Worm (Caenorhabditis elegans) whole organism, mixed stage, embryonic: Measurements from ENCODE around the gene ttbk-6.
"Not testable (repeated sequence)": the region's sequence is repeated elsewhere in the genome, so short reads cannot be mapped to it uniquely, and the experiment has no call there.

ENCODE experiments used
- M03D4.4 ChIP-seq: sonication (generic microtip); optimal IDR thresholded peaks from 2 replicates; lab custom pipeline; 2017; ENCODE audit warnings: mild to moderate bottlenecking, missing genetic modification characterization, missing compliant biosample characterization
- bed-3 ChIP-seq: fragments of 200-800 bp; sonication (Bioruptor generic); optimal IDR thresholded peaks from 3 replicates; lab custom pipeline; 2018; ENCODE audit warnings: mild to moderate bottlenecking, missing genetic modification characterization, moderate library complexity, missing compliant biosample characterization
- ceh-39 ChIP-seq: fragments of 150-350 bp; optimal IDR thresholded peaks from 2 replicates; lab custom pipeline; 2014; ENCODE audit warnings: missing biosample characterization, missing genetic modification characterization
- ceh-43 ChIP-seq: fragments of 200-800 bp; sonication (Bioruptor generic); optimal IDR thresholded peaks from 2 replicates; lab custom pipeline; 2018; ENCODE audit warnings: mild to moderate bottlenecking, missing genetic modification characterization, moderate library complexity, missing compliant biosample characterization
- ceh-83 ChIP-seq: fragments of 200-800 bp; sonication (Bioruptor generic); optimal IDR thresholded peaks from 2 replicates; lab custom pipeline; 2018; ENCODE audit warnings: mild to moderate bottlenecking, missing genetic modification characterization, missing compliant biosample characterization
- ces-1 ChIP-seq: fragments of 150-350 bp; optimal IDR thresholded peaks from 2 replicates; lab custom pipeline; 2014; ENCODE audit warnings: missing biosample characterization, missing genetic modification reagents, missing genetic modification characterization
- drap-1 ChIP-seq: fragments of 200-800 bp; sonication (Bioruptor generic); optimal IDR thresholded peaks from 3 replicates; lab custom pipeline; 2018; ENCODE audit warnings: mild to moderate bottlenecking, missing genetic modification characterization, missing compliant biosample characterization
- elt-1 ChIP-seq: sonication (generic microtip); optimal IDR thresholded peaks from 2 replicates; lab custom pipeline; 2017; ENCODE audit warnings: missing genetic modification characterization, mild to moderate bottlenecking, missing compliant biosample characterization, antibody characterized with exemption, moderate library complexity, borderline replicate concordance; ENCODE audit not compliant: insufficient read depth
- elt-3 ChIP-seq: fragments of 150-350 bp; optimal IDR thresholded peaks from 2 replicates; lab custom pipeline; 2014; ENCODE audit warnings: missing biosample characterization, missing genetic modification characterization
- flh-1 ChIP-seq: fragments of 200-800 bp; sonication (Bioruptor generic); optimal IDR thresholded peaks from 2 replicates; lab custom pipeline; 2018; ENCODE audit warnings: mild to moderate bottlenecking, missing genetic modification characterization, moderate library complexity, missing compliant biosample characterization
- ham-2 ChIP-seq: fragments of 200-800 bp; sonication (Bioruptor generic); optimal IDR thresholded peaks from 2 replicates; lab custom pipeline; 2018; ENCODE audit warnings: mild to moderate bottlenecking, missing genetic modification characterization, missing compliant biosample characterization
- hlh-1 ChIP-seq: fragments of 150-350 bp; optimal IDR thresholded peaks from 2 replicates; lab custom pipeline; 2014; ENCODE audit warnings: missing biosample characterization, missing genetic modification reagents, missing genetic modification characterization
- lin-13 ChIP-seq: fragments of 150-350 bp; optimal IDR thresholded peaks from 2 replicates; lab custom pipeline; 2014; ENCODE audit warnings: missing biosample characterization, missing genetic modification characterization
- lin-32 ChIP-seq: fragments of 200-800 bp; sonication (Bioruptor generic); optimal IDR thresholded peaks from 2 replicates; lab custom pipeline; 2018; ENCODE audit warnings: mild to moderate bottlenecking, missing genetic modification characterization, missing compliant biosample characterization
- lsy-2 ChIP-seq: fragments of 150-350 bp; optimal IDR thresholded peaks from 2 replicates; lab custom pipeline; 2014; ENCODE audit warnings: missing biosample characterization, missing genetic modification characterization
- mab-5 ChIP-seq: fragments of 150-350 bp; optimal IDR thresholded peaks from 2 replicates; lab custom pipeline; 2014; ENCODE audit warnings: missing biosample characterization, missing genetic modification characterization
- mep-1 ChIP-seq: fragments of 150-350 bp; optimal IDR thresholded peaks from 2 replicates; lab custom pipeline; 2017; ENCODE audit warnings: missing biosample characterization, missing genetic modification reagents, missing genetic modification characterization, inconsistent platforms
- mls-2 ChIP-seq: sonication (generic microtip); optimal IDR thresholded peaks from 2 replicates; lab custom pipeline; 2016; ENCODE audit warnings: mild to moderate bottlenecking, missing genetic modification characterization, moderate library complexity, missing compliant biosample characterization
- nhr-12 ChIP-seq: fragments of 150-350 bp; optimal IDR thresholded peaks from 2 replicates; lab custom pipeline; 2014; ENCODE audit warnings: missing biosample characterization, missing genetic modification characterization
- nhr-2 ChIP-seq: fragments of 150-350 bp; optimal IDR thresholded peaks from 2 replicates; lab custom pipeline; 2014; ENCODE audit warnings: missing biosample characterization, missing genetic modification characterization
- nhr-237 ChIP-seq: fragments of 150-350 bp; optimal IDR thresholded peaks from 2 replicates; lab custom pipeline; 2014; ENCODE audit warnings: missing biosample characterization, missing genetic modification characterization
- nhr-28 ChIP-seq: fragments of 150-350 bp; optimal IDR thresholded peaks from 2 replicates; lab custom pipeline; 2014; ENCODE audit warnings: missing biosample characterization, missing genetic modification characterization
- nhr-76 ChIP-seq: sonication (generic microtip); optimal IDR thresholded peaks from 2 replicates; lab custom pipeline; 2017; ENCODE audit warnings: missing biosample characterization, missing genetic modification characterization
- pha-4 ChIP-seq: fragments of 150-350 bp; optimal IDR thresholded peaks from 2 replicates; lab custom pipeline; 2018; ENCODE audit warnings: missing biosample characterization, missing genetic modification reagents, missing genetic modification characterization
- sem-2 ChIP-seq: fragments of 200-800 bp; sonication (Bioruptor generic); optimal IDR thresholded peaks from 2 replicates; lab custom pipeline; 2018; ENCODE audit warnings: mild to moderate bottlenecking, missing genetic modification characterization, missing compliant biosample characterization
- sptf-1 ChIP-seq: sonication (generic microtip); optimal IDR thresholded peaks from 2 replicates; lab custom pipeline; 2017; ENCODE audit warnings: mild to moderate bottlenecking, missing genetic modification characterization, moderate library complexity, missing compliant biosample characterization
- tbx-8 ChIP-seq: fragments of 200-800 bp; sonication (Bioruptor generic); optimal IDR thresholded peaks from 2 replicates; lab custom pipeline; 2018; ENCODE audit warnings: mild to moderate bottlenecking, missing genetic modification characterization, moderate library complexity, missing compliant biosample characterization
- unc-120 ChIP-seq: sonication (generic microtip); optimal IDR thresholded peaks from 2 replicates; lab custom pipeline; 2017; ENCODE audit warnings: missing genetic modification characterization, missing compliant biosample characterization; ENCODE audit not compliant: poor library complexity, severe bottlenecking
- unc-62 ChIP-seq: fragments of 150-350 bp; optimal IDR thresholded peaks from 2 replicates; lab custom pipeline; 2014; ENCODE audit warnings: missing biosample characterization, missing genetic modification reagents, missing genetic modification characterization
- zip-8 ChIP-seq: fragments of 150-350 bp; optimal IDR thresholded peaks from 2 replicates; lab custom pipeline; 2014; ENCODE audit warnings: missing biosample characterization, missing genetic modification characterization
- ztf-11 ChIP-seq: fragments of 150-350 bp; optimal IDR thresholded peaks from 2 replicates; lab custom pipeline; 2014; ENCODE audit warnings: missing biosample characterization, missing genetic modification characterization

ttbk-6 gene

DNA sequence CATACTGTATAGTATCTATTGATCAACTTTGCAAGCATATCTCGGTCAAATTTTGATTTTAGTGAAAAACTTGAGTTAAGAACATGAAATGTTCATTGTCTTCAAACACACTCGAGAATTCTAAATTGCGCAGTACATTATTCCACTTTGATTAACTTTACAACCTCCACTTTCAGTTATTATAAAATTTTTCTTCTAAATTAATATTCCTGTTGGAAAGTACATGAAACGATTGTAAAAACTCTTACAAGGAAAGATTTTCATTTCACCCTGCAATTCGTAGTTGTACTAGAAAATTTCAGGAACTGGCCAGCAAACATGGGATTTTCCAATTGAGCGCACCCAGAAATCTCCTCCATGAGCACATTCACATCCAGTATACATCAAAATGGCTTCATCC is 29.8 kb upstream of the ttbk-6 start, which contains the start of gene C45G9.14:
Gene C45G9.14 (plus strand): TSS at position 301 of the 400 bp plus-strand sequence.
- no peak for TF ChIP-seq M03D4.4
- TF ChIP-seq ham-2 (GFP tag; lab: Kevin White, UChicago): no peak
- no peak for TF ChIP-seq sem-2
- TF ChIP-seq flh-1: no peak
- no peak for TF ChIP-seq nhr-76 (tag; lab: Kevin White, UChicago)
- no peak for TF ChIP-seq drap-1
- TF ChIP-seq nhr-12 (tag; lab: Kevin White, UChicago): no peak
- no peak for TF ChIP-seq lin-13 (tag; lab: Kevin White, UChicago)
- TF ChIP-seq lin-32 (GFP tag; lab: Kevin White, UChicago): no peak
- no peak for TF ChIP-seq mep-1 (tag; lab: Kevin White, UChicago)
- TF ChIP-seq ceh-83 (GFP tag; lab: Kevin White, UChicago): no peak
- no peak for TF ChIP-seq mab-5 (tag; lab: Kevin White, UChicago)
- no peak for TF ChIP-seq tbx-8 (GFP tag; lab: Kevin White, UChicago)
- no peak for TF ChIP-seq hlh-1 (tag; lab: Kevin White, UChicago)
- no peak for TF ChIP-seq ces-1 (GFP tag; lab: Kevin White, UChicago)

DNA sequence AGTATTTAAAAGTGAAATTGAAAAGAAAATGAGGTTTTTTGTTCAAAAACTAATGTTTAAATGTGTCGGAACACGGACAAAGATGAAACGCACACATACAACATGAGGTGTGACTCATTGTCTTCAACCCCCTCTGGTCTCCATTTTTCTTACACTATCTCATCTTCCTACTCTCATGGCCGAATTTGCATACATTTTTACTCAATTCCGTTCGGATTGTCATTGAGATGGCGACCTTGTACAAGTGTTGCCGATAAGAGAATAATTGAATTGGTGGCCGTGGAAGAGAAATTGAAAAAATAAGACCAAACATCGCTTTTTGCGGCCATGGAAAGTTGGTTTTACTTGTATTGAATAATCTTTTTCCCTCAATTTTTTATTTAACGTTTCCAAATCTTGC is 27.3 kb upstream of the ttbk-6 start, which contains the start of gene txbp-3:
Gene txbp-3 (minus strand): TSS at position 285 of the 400 bp plus-strand sequence.
- no peak for TF ChIP-seq ceh-39 (tag; lab: Kevin White, UChicago)
- no peak for TF ChIP-seq mls-2
- peak; percentile 91 for TF ChIP-seq ces-1 (GFP tag; lab: Kevin White, UChicago)
- peak; percentile 63 for TF ChIP-seq mep-1 (tag; lab: Kevin White, UChicago)
- no peak for TF ChIP-seq pha-4

DNA sequence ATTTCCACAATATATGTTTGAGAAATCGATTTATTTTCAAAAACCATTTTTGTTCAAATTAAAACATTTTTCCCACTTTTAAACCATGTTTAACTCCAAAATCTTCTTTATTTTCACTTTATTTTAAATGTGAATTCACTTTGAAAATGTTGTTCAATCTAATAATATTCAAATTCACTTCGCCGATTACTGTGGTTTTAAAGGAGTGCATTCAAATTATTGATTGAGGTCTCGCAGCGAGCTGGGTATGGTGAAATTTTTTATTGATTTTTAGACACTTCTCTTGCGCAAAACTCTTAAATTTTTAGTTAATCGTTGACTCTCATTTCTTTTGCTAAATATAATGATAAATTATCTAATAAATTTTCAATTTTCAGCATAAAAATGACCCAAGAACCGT is 26.8 kb upstream of the ttbk-6 start, which contains the start of gene C45G9.5:
Gene C45G9.5 (plus strand): TSS at position 378 of the 400 bp plus-strand sequence.
- no peak for TF ChIP-seq unc-62 (GFP tag; lab: Kevin White, UChicago)
- no peak for TF ChIP-seq mls-2
- no peak for TF ChIP-seq lin-13 (tag; lab: Kevin White, UChicago)
- no peak for TF ChIP-seq hlh-1 (tag; lab: Kevin White, UChicago)
- TF ChIP-seq ceh-43 (GFP tag; lab: Kevin White, UChicago): no peak

DNA sequence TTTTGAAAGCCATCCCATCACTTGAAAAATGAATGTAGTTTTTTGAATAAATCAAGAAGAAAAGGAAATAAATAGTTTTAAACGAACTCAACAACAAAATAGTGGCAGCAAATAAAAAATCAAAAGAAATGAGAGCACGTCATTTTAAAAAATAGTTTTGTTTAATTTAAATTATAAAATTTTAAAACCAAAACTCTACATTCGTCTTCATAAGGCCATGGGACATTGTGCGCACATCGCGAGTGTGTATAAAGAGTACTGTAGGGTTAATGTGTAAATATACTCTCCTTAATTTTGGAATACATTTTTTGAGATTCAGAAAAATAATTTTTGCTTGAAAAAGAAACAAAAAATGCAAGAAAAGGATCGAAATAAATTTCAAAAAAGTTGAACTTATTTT is 22.5 kb upstream of the ttbk-6 start, which contains the start of gene C45G9.15:
Gene C45G9.15 (minus strand): TSS at position 101 of the 400 bp plus-strand sequence.
- TF ChIP-seq drap-1: no peak
- no peak for TF ChIP-seq elt-3 (tag; lab: Kevin White, UChicago)
- TF ChIP-seq flh-1: no peak
- TF ChIP-seq ztf-11 (tag; lab: Kevin White, UChicago): no peak
- TF ChIP-seq ceh-83 (GFP tag; lab: Kevin White, UChicago): no peak

DNA sequence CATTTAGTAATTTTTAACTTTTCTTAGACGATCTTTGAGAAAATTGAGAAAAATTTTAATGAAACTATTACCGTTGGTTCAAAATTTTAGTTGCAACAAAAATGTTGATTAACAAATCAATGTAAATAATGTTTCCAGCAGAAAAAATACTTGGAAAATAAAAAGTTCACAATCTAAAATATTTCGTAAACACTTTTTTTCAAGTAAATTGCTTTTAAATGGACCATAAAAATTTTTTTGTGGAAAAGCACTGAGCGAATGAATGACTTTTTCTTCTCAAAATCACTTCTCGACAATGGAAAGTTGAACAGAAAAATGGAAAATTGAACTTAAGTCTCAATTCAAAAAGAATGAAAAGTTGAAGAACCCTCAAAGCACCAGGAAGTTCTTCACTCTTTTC is 21.0 kb upstream of the ttbk-6 start, which contains the start of gene C45G9.8:
Gene C45G9.8 (minus strand): TSS at position 101 of the 400 bp plus-strand sequence.
- TF ChIP-seq lin-13 (tag; lab: Kevin White, UChicago): no peak
- TF ChIP-seq nhr-2: no peak
- TF ChIP-seq lsy-2 (tag; lab: Kevin White, UChicago): no peak

DNA sequence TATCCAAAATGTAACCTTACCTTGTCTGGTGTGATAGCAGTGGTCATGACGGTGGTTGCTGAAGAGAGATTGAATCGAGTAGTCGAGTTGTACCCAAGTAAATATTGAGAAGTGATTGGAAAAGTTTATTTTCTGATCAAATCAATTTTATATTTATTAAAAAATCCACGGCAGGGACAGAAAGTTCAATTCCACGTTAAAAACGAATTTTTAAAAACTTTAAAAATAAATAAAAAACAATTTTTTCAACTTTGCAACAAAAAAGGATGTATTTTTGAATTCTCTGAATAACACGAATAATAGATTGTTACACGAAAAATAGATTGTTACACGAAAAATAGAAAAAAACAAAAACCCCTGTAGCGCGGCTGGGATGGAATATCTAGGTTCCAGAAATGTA is 18.8 kb upstream of the ttbk-6 start, which contains the start of gene C45G9.9:
Gene C45G9.9 (minus strand): TSS at position 101 of the 400 bp plus-strand sequence.
- TF ChIP-seq flh-1; nhr-237 (tag; lab: Kevin White, UChicago); bed-3 (GFP tag; lab: Kevin White, UChicago): not testable (repeated sequence)

DNA sequence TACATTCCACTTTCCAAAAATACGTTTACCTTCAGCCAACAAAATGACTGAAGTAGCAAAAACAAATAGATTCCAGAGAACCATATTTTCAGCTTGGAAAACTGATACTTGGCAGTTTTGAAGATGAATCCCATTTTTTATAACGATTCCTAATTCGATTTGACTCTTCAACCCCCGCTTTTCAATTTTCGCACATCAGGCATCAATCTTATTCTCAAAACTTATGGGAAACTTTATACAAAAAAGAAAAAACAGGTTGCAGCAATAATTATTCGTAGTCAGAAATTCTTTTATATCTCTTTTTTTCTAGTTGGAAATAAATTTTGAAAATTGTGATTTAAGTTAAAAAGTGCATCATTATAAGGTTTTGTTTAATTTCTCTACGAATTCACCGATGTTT is 12.7 kb upstream of the ttbk-6 start, which contains the start of gene C45G9.10:
Gene C45G9.10 (minus strand): TSS at position 101 of the 400 bp plus-strand sequence.
- TF ChIP-seq ces-1 (GFP tag; lab: Kevin White, UChicago): no peak
- TF ChIP-seq drap-1: no peak
- no peak for TF ChIP-seq mab-5 (tag; lab: Kevin White, UChicago)
- no peak for TF ChIP-seq nhr-28 (tag; lab: Kevin White, UChicago)
- no peak for TF ChIP-seq zip-8 (tag; lab: Kevin White, UChicago)
- TF ChIP-seq nhr-12 (tag; lab: Kevin White, UChicago): no peak
- no peak for TF ChIP-seq ham-2 (GFP tag; lab: Kevin White, UChicago)
- TF ChIP-seq nhr-237 (tag; lab: Kevin White, UChicago): no peak
- TF ChIP-seq sptf-1 (tag; lab: Kevin White, UChicago): no peak
- TF ChIP-seq ztf-11 (tag; lab: Kevin White, UChicago): no peak
- TF ChIP-seq unc-62 (GFP tag; lab: Kevin White, UChicago): no peak
- TF ChIP-seq unc-120 (tag; lab: Kevin White, UChicago): no peak
- TF ChIP-seq elt-1 (tag; lab: Kevin White, UChicago): no peak
- no peak for TF ChIP-seq M03D4.4
